Worm (Caenorhabditis elegans) whole organism, young adult: ENCODE data around the gene F26F12.8.

Experiments
- B0261.1 ChIP-seq: sonication (generic microtip); optimal IDR thresholded peaks from 2 replicates; lab custom pipeline; 2016; ENCODE audit warnings: mild to moderate bottlenecking, missing genetic modification characterization, moderate library complexity, missing compliant biosample characterization
- C17E4.6 ChIP-seq: fragments of 200-800 bp; sonication (Bioruptor generic); IDR thresholded peaks from 2 replicates; pipeline ENCODE4 v1.3.6; 2022; ENCODE audit warnings: missing genetic modification reagents, missing genetic modification characterization, missing compliant biosample characterization
- K12H6.12 ChIP-seq: fragments of 200-800 bp; sonication (Bioruptor generic); optimal IDR thresholded peaks from 2 replicates; lab custom pipeline; 2018; ENCODE audit warnings: mild to moderate bottlenecking, missing genetic modification characterization, missing compliant biosample characterization
- T26A5.8 ChIP-seq: sonication (generic microtip); optimal IDR thresholded peaks from 2 replicates; lab custom pipeline; 2016; ENCODE audit warnings: missing genetic modification characterization, missing compliant biosample characterization
- Y56A3A.18 ChIP-seq: fragments of 200-800 bp; sonication (Bioruptor generic); IDR thresholded peaks from 2 replicates; pipeline ENCODE4 v1.3.6; 2022; ENCODE audit warnings: missing genetic modification reagents, missing genetic modification characterization, missing compliant biosample characterization
- Y79H2A.3 ChIP-seq: fragments of 200-800 bp; sonication (Bioruptor generic); conservative IDR thresholded peaks from 2 replicates; pipeline ENCODE4 v1.3.6; 2022; ENCODE audit warnings: missing genetic modification reagents, missing genetic modification characterization, missing compliant biosample characterization
- Y95B8A.8 ChIP-seq: fragments of 200-800 bp; sonication (Bioruptor generic); IDR thresholded peaks from 2 replicates; pipeline ENCODE4 v1.3.6; 2022; ENCODE audit warnings: missing genetic modification reagents, missing genetic modification characterization, missing compliant biosample characterization
- ZK185.1 ChIP-seq: sonication (generic microtip); optimal IDR thresholded peaks from 2 replicates; lab custom pipeline; 2016; ENCODE audit warnings: mild to moderate bottlenecking, missing genetic modification characterization, missing compliant biosample characterization; ENCODE audit not compliant: poor library complexity, severe bottlenecking
- ama-1 ChIP-seq, 3 experiments: fragments of 150-350 bp in 1 of 3; sonication (generic microtip) in 2 of 3; optimal IDR thresholded peaks; 2 replicates each; lab custom pipeline; 2014 to 2018; ENCODE audit warnings: missing biosample characterization in 2 of 3, missing genetic modification characterization in 2 of 3, missing genetic modification reagents in 2 of 3
- attf-5 ChIP-seq: fragments of 200-800 bp; sonication (Bioruptor generic); optimal IDR thresholded peaks from 2 replicates; lab custom pipeline; 2018; ENCODE audit warnings: mild to moderate bottlenecking, missing genetic modification characterization, missing compliant biosample characterization
- attf-6 ChIP-seq: fragments of 200-800 bp; sonication (Bioruptor generic); IDR thresholded peaks from 2 replicates; pipeline ENCODE4 v1.3.6; 2022; ENCODE audit warnings: missing genetic modification reagents, missing genetic modification characterization, missing compliant biosample characterization
- bed-1 ChIP-seq: fragments of 200-800 bp; sonication (Bioruptor generic); IDR thresholded peaks from 2 replicates; pipeline ENCODE4 v1.3.6; 2022; ENCODE audit warnings: missing genetic modification reagents, missing genetic modification characterization, missing compliant biosample characterization
- ccch-3 ChIP-seq: fragments of 200-800 bp; sonication (Bioruptor generic); optimal IDR thresholded peaks from 2 replicates; lab custom pipeline; 2018; ENCODE audit warnings: mild to moderate bottlenecking, missing genetic modification characterization, missing compliant biosample characterization
- cebp-1 ChIP-seq, 2 experiments: fragments of 200-800 bp in 1 of 2; sonication (Bioruptor generic) in 1 of 2; sonication (generic microtip) in 1 of 2; IDR thresholded peaks in 1 of 2; optimal IDR thresholded peaks in 1 of 2; 2 replicates each; pipeline versions ENCODE4 v1.3.6 to Lab custom; 2017 to 2022; ENCODE audit warnings: missing compliant biosample characterization in 2 of 2, missing genetic modification characterization in 2 of 2, mild to moderate bottlenecking in 1 of 2, missing genetic modification reagents in 1 of 2, moderate library complexity in 1 of 2
- dox-1 ChIP-seq: fragments of 200-800 bp; sonication (Bioruptor generic); IDR thresholded peaks from 2 replicates; pipeline ENCODE4 v1.3.6; 2022; ENCODE audit warnings: missing genetic modification reagents, missing genetic modification characterization, missing compliant biosample characterization
- egl-44 ChIP-seq: fragments of 200-800 bp; sonication (Bioruptor generic); IDR thresholded peaks from 2 replicates; pipeline ENCODE4 v1.3.6; 2022; ENCODE audit warnings: missing genetic modification reagents, missing genetic modification characterization, missing compliant biosample characterization
- hmg-20 ChIP-seq: fragments of 200-800 bp; sonication (Bioruptor generic); IDR thresholded peaks from 2 replicates; pipeline ENCODE4 v1.3.6; 2022; ENCODE audit warnings: missing genetic modification reagents, missing genetic modification characterization, missing compliant biosample characterization
- let-526 ChIP-seq: fragments of 200-800 bp; sonication (Bioruptor generic); IDR thresholded peaks from 2 replicates; pipeline ENCODE4 v1.3.6; 2022; ENCODE audit warnings: missing genetic modification reagents, missing genetic modification characterization, missing compliant biosample characterization
- lin-40 ChIP-seq: sonication (generic microtip); optimal IDR thresholded peaks from 2 replicates; lab custom pipeline; 2016; ENCODE audit warnings: missing genetic modification characterization, mild to moderate bottlenecking, missing compliant biosample characterization, missing genotype, missing genetic modification reagents
- lin-54 ChIP-seq: fragments of 200-800 bp; sonication (Bioruptor generic); optimal IDR thresholded peaks from 2 replicates; lab custom pipeline; 2018; ENCODE audit warnings: mild to moderate bottlenecking, missing genetic modification characterization, missing compliant biosample characterization
- lsy-27 ChIP-seq: sonication (generic microtip); optimal IDR thresholded peaks from 2 replicates; lab custom pipeline; 2017; ENCODE audit warnings: missing genetic modification characterization, mild to moderate bottlenecking, missing compliant biosample characterization, antibody characterized with exemption, missing genotype, borderline replicate concordance; ENCODE audit not compliant: insufficient read depth
- mes-4 ChIP-seq: sonication (generic microtip); optimal IDR thresholded peaks from 2 replicates; lab custom pipeline; 2016; ENCODE audit warnings: missing genotype, missing genetic modification characterization, missing compliant biosample characterization
- nfya-2 ChIP-seq: fragments of 200-800 bp; sonication (Bioruptor generic); IDR thresholded peaks from 2 replicates; pipeline ENCODE4 v1.3.6; 2022; ENCODE audit warnings: missing genetic modification reagents, missing genetic modification characterization, missing compliant biosample characterization
- nhr-120 ChIP-seq: fragments of 200-800 bp; sonication (Bioruptor generic); IDR thresholded peaks from 2 replicates; pipeline ENCODE4 v1.3.6; 2022; ENCODE audit warnings: missing genetic modification characterization, missing compliant biosample characterization
- nhr-80 ChIP-seq: sonication (generic microtip); optimal IDR thresholded peaks from 2 replicates; lab custom pipeline; 2016; ENCODE audit warnings: missing genetic modification characterization, missing compliant biosample characterization
- rpc-1 ChIP-seq, 2 experiments: fragments of 150-350 bp in 1 of 2; sonication (generic microtip) in 1 of 2; optimal IDR thresholded peaks; 2 replicates each; lab custom pipeline; 2014 to 2018; ENCODE audit warnings: missing biosample characterization in 1 of 2, missing genetic modification characterization in 1 of 2, missing genetic modification reagents in 1 of 2, missing genotype in 1 of 2
- snpc-3.4 ChIP-seq: sonication (generic microtip); optimal IDR thresholded peaks from 2 replicates; lab custom pipeline; 2017; ENCODE audit warnings: missing genetic modification characterization, mild to moderate bottlenecking, missing compliant biosample characterization, antibody characterized with exemption, moderate library complexity, missing genotype, missing genetic modification reagents
- snpc-4 ChIP-seq, 5 experiments: fragments of 150-350 bp in 1 of 5; sonication (generic microtip) in 4 of 5; optimal IDR thresholded peaks; 2 replicates each; lab custom pipeline; 2014 to 2018; ENCODE audit warnings: missing genetic modification characterization in 5 of 5, missing biosample characterization in 3 of 5, antibody characterized with exemption in 2 of 5, mild to moderate bottlenecking in 2 of 5, missing compliant biosample characterization in 2 of 5, missing genotype in 2 of 5, moderate library complexity in 2 of 5, missing genetic modification reagents in 1 of 5
- somi-1 ChIP-seq: fragments of 200-800 bp; sonication (Bioruptor generic); optimal IDR thresholded peaks from 2 replicates; lab custom pipeline; 2018; ENCODE audit warnings: mild to moderate bottlenecking, missing genetic modification characterization, missing compliant biosample characterization
- tbp1 ChIP-seq: fragments of 200-800 bp; sonication (Bioruptor generic); optimal IDR thresholded peaks from 2 replicates; lab custom pipeline; 2018; ENCODE audit warnings: mild to moderate bottlenecking, missing genetic modification characterization, missing compliant biosample characterization
- ztf-22 ChIP-seq: fragments of 200-800 bp; sonication (Bioruptor generic); optimal IDR thresholded peaks from 2 replicates; lab custom pipeline; 2018; ENCODE audit warnings: mild to moderate bottlenecking, missing genetic modification characterization, moderate library complexity, missing compliant biosample characterization
- ztf-25 ChIP-seq: fragments of 200-800 bp; sonication (Bioruptor generic); IDR thresholded peaks from 2 replicates; pipeline ENCODE4 v1.3.6; 2022; ENCODE audit warnings: missing genetic modification reagents, missing genetic modification characterization, missing compliant biosample characterization
- ztf-26 ChIP-seq: sonication (generic microtip); optimal IDR thresholded peaks from 2 replicates; lab custom pipeline; 2017; ENCODE audit warnings: missing genetic modification characterization, missing compliant biosample characterization
- ztf-3 ChIP-seq: fragments of 200-800 bp; sonication (Bioruptor generic); optimal IDR thresholded peaks from 2 replicates; lab custom pipeline; 2018; ENCODE audit warnings: mild to moderate bottlenecking, missing genetic modification characterization, missing compliant biosample characterization
- ztf-6 ChIP-seq: fragments of 200-800 bp; sonication (Bioruptor generic); IDR thresholded peaks from 2 replicates; pipeline ENCODE4 v1.3.6; 2022; ENCODE audit warnings: missing genetic modification reagents, missing genetic modification characterization, missing compliant biosample characterization

F26F12.8 gene

ce11 chrV:5883735-5884134, 21.4 kb upstream of the F26F12.8 start, which contains the start of gene C04E6.8:
TSS of gene C04E6.8 (minus strand) at chrV:5883835.
- TF ChIP-seq Y95B8A.8 (no peak), bed-1 (GFP tag; lab: Robert Waterston, UW) (no peak), nhr-80 (tag; lab: Kevin White, UChicago) (no peak), ztf-6 (GFP tag; lab: Robert Waterston, UW) (no peak), rpc-1 (optimal IDR thresholded peaks at IDR 0.05; lab: Kevin White, UChicago) (no peak), rpc-1 (tag; optimal IDR thresholded peaks at IDR 0.05; lab: Kevin White, UChicago) (no peak), Y79H2A.3 (no peak), let-526 (GFP tag; lab: Robert Waterston, UW) (no peak), mes-4 (tag; lab: Kevin White, UChicago) (no peak), hmg-20 (no peak), attf-5 (GFP tag; lab: Kevin White, UChicago) (no peak), C17E4.6 (GFP tag; lab: Robert Waterston, UW) (no peak), nhr-120 (GFP tag; lab: Robert Waterston, UW) (no peak), ztf-25 (no peak), ZK185.1 (tag; lab: Kevin White, UChicago) (no peak), egl-44 (GFP tag; lab: Robert Waterston, UW) (no peak)

ce11 chrV:5882429-5882828, 20.1 kb upstream of the F26F12.8 start:
- no peak for TF ChIP-seq Y56A3A.18 (GFP tag; lab: Robert Waterston, UW)
- no peak for TF ChIP-seq egl-44 (GFP tag; lab: Robert Waterston, UW)

ce11 chrV:5880064-5880463, 17.7 kb upstream of the F26F12.8 start, which contains the start of gene C02G6.3:
TSS of gene C02G6.3 (plus strand) at chrV:5880364.
- TF ChIP-seq ZK185.1 (tag; lab: Kevin White, UChicago), result no peak

- no peak for TF ChIP-seq ccch-3 (GFP tag; lab: Kevin White, UChicago)
Observed at ce11 chrV:5876966-5877365, 14.6 kb upstream of the F26F12.8 start.

- TF ChIP-seq lsy-27 (tag; lab: Kevin White, UChicago) (no peak), T26A5.8 (no peak), lin-54 (GFP tag; lab: Kevin White, UChicago) (no peak), lin-40 (tag; lab: Kevin White, UChicago) (no peak), nfya-2 (GFP tag; lab: Robert Waterston, UW) (no peak), snpc-3.4 (tag; lab: Kevin White, UChicago) (no peak), tbp1 (no peak), dox-1 (GFP tag; lab: Robert Waterston, UW) (no peak), K12H6.12 (tag; lab: Kevin White, UChicago) (no peak), snpc-4 (GFP tag; optimal IDR thresholded peaks at IDR 0.05; lab: Kevin White, UChicago) (no peak), snpc-4 (tag; optimal IDR thresholded peaks at IDR 0.05; lab: Kevin White, UChicago) (no peak), B0261.1 (tag; lab: Kevin White, UChicago) (no peak), ztf-26 (tag; lab: Kevin White, UChicago) (no peak)
Observed at ce11 chrV:5871759-5872158, 9.4 kb upstream of the F26F12.8 start, which contains the start of gene C02G6.2. TSS of gene C02G6.2 (plus strand) at chrV:5872059.

- no peak for TF ChIP-seq cebp-1 (GFP tag; IDR thresholded peaks at IDR 0.05; lab: Robert Waterston, UW)
- TF ChIP-seq cebp-1 (tag; optimal IDR thresholded peaks at IDR 0.05; lab: Kevin White, UChicago), result no peak
- TF ChIP-seq lin-40 (tag; lab: Kevin White, UChicago), result no peak
- TF ChIP-seq ztf-3 (GFP tag; lab: Kevin White, UChicago), result no peak
- TF ChIP-seq ama-1 (optimal IDR thresholded peaks at IDR 0.05; lab: Kevin White, UChicago), result no peak
- TF ChIP-seq ama-1 (GFP tag; optimal IDR thresholded peaks at IDR 0.05; lab: Kevin White, UChicago), result no peak
- TF ChIP-seq somi-1 (GFP tag; lab: Kevin White, UChicago), result no peak
- TF ChIP-seq ztf-22 (GFP tag; lab: Kevin White, UChicago), result no peak
- no peak for TF ChIP-seq T26A5.8
- no peak for TF ChIP-seq attf-6
- TF ChIP-seq, all 124 proteins: peak for 0
Observed at ce11 chrV:5869227-5869626, 6.9 kb upstream of the F26F12.8 start, which contains the start of gene F26F12.4. TSS of gene F26F12.4 (minus strand) at chrV:5869327.
